Fruit fly (Drosophila melanogaster) whole organism, embryonic: ENCODE measurements around the gene CG40472.
"Not testable (repeated sequence)": the region's sequence is repeated elsewhere in the genome, so short reads cannot be mapped to it uniquely, and the experiment has no call there.

ENCODE experiments used
- BEAF-32 ChIP-seq: fragments of 200-800 bp; sonication (Bioruptor generic); optimal IDR thresholded peaks from 3 replicates; lab custom pipeline; 2017; ENCODE audit warnings: missing biosample characterization, missing genetic modification characterization, mild to moderate bottlenecking, moderate library complexity, missing genetic modification reagents
- BtbVII ChIP-seq: fragments of 200-800 bp; sonication (Bioruptor generic); optimal IDR thresholded peaks from 3 replicates; lab custom pipeline; 2017; ENCODE audit warnings: missing biosample characterization, mild to moderate bottlenecking, missing genetic modification characterization
- CG1024 ChIP-seq: fragments of 200-800 bp; sonication (Bioruptor generic); IDR thresholded peaks from 2 replicates; pipeline ENCODE4 v1.3.6; 2022; ENCODE audit warnings: missing biosample characterization, missing genetic modification characterization
- CG11560 ChIP-seq: fragments of 200-800 bp; sonication (Bioruptor generic); IDR thresholded peaks from 3 replicates; pipeline ENCODE4 v1.3.6; 2022; ENCODE audit warnings: missing biosample characterization, missing genetic modification characterization
- CG13894 ChIP-seq: fragments of 200-800 bp; sonication (Bioruptor generic); optimal IDR thresholded peaks from 3 replicates; lab custom pipeline; 2018; ENCODE audit warnings: missing biosample characterization, mild to moderate bottlenecking, missing genetic modification characterization, moderate library complexity
- CG14710 ChIP-seq: fragments of 200-800 bp; sonication (Bioruptor generic); optimal IDR thresholded peaks from 3 replicates; lab custom pipeline; 2019; ENCODE audit warnings: missing biosample characterization, mild to moderate bottlenecking, missing genetic modification characterization, moderate library complexity
- CG1603 ChIP-seq: fragments of 200-800 bp; sonication (Bioruptor generic); optimal IDR thresholded peaks from 2 replicates; lab custom pipeline; 2019; ENCODE audit warnings: missing biosample characterization, mild to moderate bottlenecking, missing genetic modification characterization, moderate library complexity
- CG16779 ChIP-seq: fragments of 200-800 bp; sonication (Bioruptor generic); IDR thresholded peaks from 2 replicates; pipeline ENCODE4 v1.3.6; 2022; ENCODE audit warnings: missing biosample characterization, missing genetic modification characterization
- CG17612 ChIP-seq: fragments of 200-800 bp; sonication (Bioruptor generic); IDR thresholded peaks from 2 replicates; pipeline ENCODE4 v1.3.6; 2022; ENCODE audit warnings: missing biosample characterization, missing genetic modification characterization
- CG17802 ChIP-seq: fragments of 200-800 bp; sonication (Bioruptor generic); optimal IDR thresholded peaks from 2 replicates; lab custom pipeline; 2018; ENCODE audit warnings: missing biosample characterization, mild to moderate bottlenecking, missing genetic modification characterization, moderate library complexity
- CG1832 ChIP-seq: fragments of 200-800 bp; sonication (Bioruptor generic); optimal IDR thresholded peaks from 2 replicates; lab custom pipeline; 2017; ENCODE audit warnings: missing biosample characterization, mild to moderate bottlenecking, missing genetic modification characterization, inconsistent platforms
- CG2202 ChIP-seq: fragments of 200-800 bp; sonication (Bioruptor generic); optimal IDR thresholded peaks from 2 replicates; lab custom pipeline; 2018; ENCODE audit warnings: missing biosample characterization, mild to moderate bottlenecking, missing genetic modification characterization
- CG30020 ChIP-seq: fragments of 200-800 bp; optimal IDR thresholded peaks from 2 replicates; lab custom pipeline; 2019; ENCODE audit warnings: missing biosample characterization, mild to moderate bottlenecking, missing genetic modification characterization, moderate library complexity
- CG3065 ChIP-seq: fragments of 200-800 bp; sonication (Bioruptor generic); optimal IDR thresholded peaks from 2 replicates; lab custom pipeline; 2016; ENCODE audit warnings: missing biosample characterization, missing genetic modification characterization
- CG3838 ChIP-seq: fragments of 200-800 bp; sonication (Bioruptor generic); optimal IDR thresholded peaks from 3 replicates; lab custom pipeline; 2016; ENCODE audit warnings: missing biosample characterization, missing genetic modification characterization
- CG4404 ChIP-seq: fragments of 200-800 bp; sonication (Bioruptor generic); IDR thresholded peaks from 2 replicates; pipeline ENCODE4 v1.3.6; 2022; ENCODE audit warnings: missing biosample characterization, missing genetic modification characterization
- CG5180 ChIP-seq: fragments of 200-800 bp; sonication (Bioruptor generic); optimal IDR thresholded peaks from 3 replicates; lab custom pipeline; 2017; ENCODE audit warnings: missing biosample characterization, missing genetic modification characterization, mild to moderate bottlenecking, moderate library complexity, missing genetic modification reagents
- CG6813 ChIP-seq: fragments of 200-800 bp; sonication (Bioruptor generic); optimal IDR thresholded peaks from 2 replicates; lab custom pipeline; 2017; ENCODE audit warnings: missing biosample characterization, missing genetic modification characterization, mild to moderate bottlenecking, moderate library complexity, missing genetic modification reagents
- CG7357 ChIP-seq: fragments of 200-800 bp; sonication (Bioruptor generic); IDR thresholded peaks from 3 replicates; pipeline ENCODE4 v1.3.6; 2022; ENCODE audit warnings: missing biosample characterization, missing genetic modification characterization
- CG7963 ChIP-seq: fragments of 200-800 bp; sonication (Bioruptor generic); IDR thresholded peaks from 3 replicates; pipeline ENCODE4 v1.3.6; 2022; ENCODE audit warnings: missing biosample characterization, missing genetic modification characterization; ENCODE audit not compliant: partially characterized antibody
- CkIIα-i1 ChIP-seq: fragments of 200-800 bp; sonication (Bioruptor generic); IDR thresholded peaks from 2 replicates; pipeline ENCODE4 v1.3.6; 2022; ENCODE audit warnings: missing biosample characterization, missing genetic modification characterization
- Dref ChIP-seq: fragments of 200-800 bp; sonication (Bioruptor generic); IDR thresholded peaks from 2 replicates; pipeline ENCODE4 v1.3.6; 2022; ENCODE audit warnings: missing biosample characterization, missing genetic modification characterization
- Ets65A ChIP-seq: fragments of 200-800 bp; sonication (Bioruptor generic); peaks from one replicate; lab custom pipeline; 2016; ENCODE audit warnings: missing biosample characterization, missing genetic modification characterization
- HLH4C ChIP-seq: fragments of 200-800 bp; sonication (Bioruptor generic); IDR thresholded peaks from 3 replicates; pipeline ENCODE4 v1.3.6; 2022; ENCODE audit warnings: missing biosample characterization, missing genetic modification characterization; ENCODE audit not compliant: partially characterized antibody
- Lhr ChIP-seq: fragments of 200-800 bp; sonication (Bioruptor generic); optimal IDR thresholded peaks from 3 replicates; lab custom pipeline; 2017; ENCODE audit warnings: mild to moderate bottlenecking, missing biosample characterization, missing genetic modification reagents, missing genetic modification characterization
- Lpt ChIP-seq: fragments of >200 bp; optimal IDR thresholded peaks from 2 replicates; lab custom pipeline; 2018; ENCODE audit warnings: missing biosample characterization, missing genetic modification characterization
- Mrtf ChIP-seq: fragments of 200-800 bp; sonication (Bioruptor generic); IDR thresholded peaks from 3 replicates; pipeline ENCODE4 v1.3.6; 2022; ENCODE audit warnings: missing biosample characterization, missing genetic modification characterization
- Nf-YB ChIP-seq: fragments of 200-800 bp; sonication (Bioruptor generic); optimal IDR thresholded peaks from 3 replicates; lab custom pipeline; 2019; ENCODE audit warnings: missing biosample characterization, mild to moderate bottlenecking, missing genetic modification characterization, moderate library complexity
- Ptx1 ChIP-seq: fragments of 200-800 bp; sonication (Bioruptor generic); IDR thresholded peaks from 2 replicates; pipeline ENCODE4 v1.3.6; 2022; ENCODE audit warnings: missing biosample characterization, missing genetic modification characterization
- Trl ChIP-seq, 3 experiments: fragments of >200 bp in 2 of 3; fragments of 200-800 bp in 1 of 3; sonication (Bioruptor generic) in 1 of 3; optimal IDR thresholded peaks; 2 replicates in 1 of 3; 3 replicates in 2 of 3; lab custom pipeline; 2016 to 2017; ENCODE audit warnings: missing biosample characterization in 1 of 3, missing genetic modification characterization in 1 of 3
- disco-r ChIP-seq: fragments of 200-800 bp; sonication (Bioruptor generic); optimal IDR thresholded peaks from 2 replicates; lab custom pipeline; 2016; ENCODE audit warnings: missing biosample characterization, missing genetic modification characterization
- ems ChIP-seq: fragments of 200-800 bp; sonication (Bioruptor generic); optimal IDR thresholded peaks from 3 replicates; lab custom pipeline; 2016; ENCODE audit warnings: missing biosample characterization, missing genetic modification characterization
- fd96Cb ChIP-seq: fragments of 200-800 bp; sonication (Bioruptor generic); optimal IDR thresholded peaks from 2 replicates; lab custom pipeline; 2018; ENCODE audit warnings: missing biosample characterization, mild to moderate bottlenecking, missing genetic modification characterization, moderate library complexity
- hb ChIP-seq: fragments of 200-800 bp; sonication (Bioruptor generic); IDR thresholded peaks from 3 replicates; pipeline ENCODE4 v1.3.6; 2022; ENCODE audit warnings: missing biosample characterization, missing genetic modification characterization; ENCODE audit not compliant: partially characterized antibody
- nerfin-2 ChIP-seq: fragments of 200-800 bp; sonication (Bioruptor generic); IDR thresholded peaks from 2 replicates; pipeline ENCODE4 v1.3.6; 2022; ENCODE audit warnings: missing biosample characterization, missing genetic modification characterization; ENCODE audit not compliant: partially characterized antibody
- pnt ChIP-seq: fragments of 200-800 bp; sonication (Bioruptor generic); optimal IDR thresholded peaks from 3 replicates; lab custom pipeline; 2016; ENCODE audit warnings: missing biosample characterization, missing genetic modification characterization
- row ChIP-seq: fragments of 200-800 bp; sonication (Bioruptor generic); IDR thresholded peaks from 3 replicates; pipeline ENCODE4 v1.3.6; 2022; ENCODE audit warnings: missing biosample characterization, missing genetic modification characterization
- sens ChIP-seq: fragments of 200-800 bp; sonication (Bioruptor generic); peaks from one replicate; lab custom pipeline; 2016; ENCODE audit warnings: missing biosample characterization, missing genetic modification characterization
- ssp ChIP-seq: fragments of 200-800 bp; sonication (Bioruptor generic); IDR thresholded peaks from 2 replicates; pipeline ENCODE4 v1.3.6; 2022; ENCODE audit warnings: missing biosample characterization, missing genetic modification characterization
- tx ChIP-seq: fragments of 200-800 bp; sonication (Bioruptor generic); optimal IDR thresholded peaks from 2 replicates; lab custom pipeline; 2016; ENCODE audit warnings: missing biosample characterization, missing genetic modification characterization
- zfh1 ChIP-seq: fragments of 200-800 bp; sonication (Bioruptor generic); IDR thresholded peaks from 3 replicates; pipeline ENCODE4 v1.3.6; 2022; ENCODE audit warnings: missing biosample characterization, missing genetic modification characterization

CG40472 gene

DNA sequence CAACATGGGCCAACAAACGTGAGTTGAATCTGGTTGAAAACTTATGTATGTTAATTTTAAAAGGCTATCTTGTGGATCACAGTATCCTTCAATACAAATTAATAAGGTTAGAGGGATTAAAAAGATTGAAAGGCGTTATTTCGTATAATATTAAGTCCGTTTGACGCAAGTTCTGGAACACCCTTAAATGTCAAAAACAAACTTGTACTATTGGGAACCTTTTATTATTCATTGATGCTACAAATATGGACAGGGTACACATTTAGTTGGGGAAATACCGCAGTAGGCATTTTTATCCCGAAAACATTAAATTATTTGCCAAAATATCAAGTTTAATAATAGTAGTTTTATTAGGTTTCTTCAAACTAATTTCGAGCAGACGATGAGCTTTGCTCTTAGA lies at the start of gene CG40472:
TSS of gene CG40472 (plus strand) at position 249 of the 400 bp plus-strand sequence.
- TF ChIP-seq CkIIα-i1 (GFP tag; lab: Robert Waterston, UW) (no peak), row (GFP tag; lab: Robert Waterston, UW) (peak; percentile 73; the same call in 2 of the 3 replicates), CG1603 (tag; lab: Kevin White, UChicago) (peak; percentile 88), ems (GFP tag; lab: Kevin White, UChicago) (no peak), CG17802 (tag; lab: Kevin White, UChicago) (peak; percentile 97), CG3065 (GFP tag; lab: Kevin White, UChicago) (no peak), Nf-YB (GFP tag; lab: Kevin White, UChicago) (no peak), ssp (peak; percentile 97), CG7357 (peak; percentile 92), Ets65A (GFP tag; lab: Kevin White, UChicago) (peak; percentile 17), CG30020 (tag; lab: Kevin White, UChicago) (peak; percentile 91), nerfin-2 (GFP tag; lab: Robert Waterston, UW) (no peak), CG17612 (GFP tag; lab: Robert Waterston, UW) (no peak), CG6813 (no peak), CG1024 (GFP tag; lab: Robert Waterston, UW) (peak; percentile 97), CG2202 (tag; lab: Kevin White, UChicago) (no peak), Lpt (GFP tag; lab: Kevin White, UChicago) (no peak), tx (GFP tag; lab: Kevin White, UChicago) (no peak), CG13894 (tag; lab: Kevin White, UChicago) (no peak), CG16779 (GFP tag; lab: Robert Waterston, UW) (no peak), fd96Cb (tag; lab: Kevin White, UChicago) (no peak)

DNA sequence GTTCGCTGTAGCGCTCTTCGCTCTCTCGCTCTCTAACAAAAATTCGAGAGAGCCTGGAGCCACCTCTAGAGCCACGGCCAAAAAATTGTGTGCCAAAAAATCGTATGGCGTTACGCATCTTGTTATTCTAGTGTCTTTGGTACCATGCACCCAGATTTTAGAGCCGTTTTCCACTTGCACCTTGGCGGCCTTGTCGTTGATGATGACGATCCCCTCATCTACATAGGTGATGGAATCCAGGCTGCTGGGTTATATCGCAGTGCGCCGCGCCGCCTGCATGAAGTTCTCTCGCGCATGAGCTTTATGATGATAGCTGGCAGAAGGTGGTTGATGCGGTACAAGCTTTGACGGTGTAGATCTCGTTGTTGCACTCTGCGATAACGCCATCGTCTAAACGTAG lies 2.4 kb downstream of the CG40472 start:
- TF ChIP-seq HLH4C (GFP tag; lab: Robert Waterston, UW) (peak; percentile 34; the same call in 2 of the 3 replicates), Ets65A (GFP tag; lab: Kevin White, UChicago) (peak; percentile 9), CG1024 (GFP tag; lab: Robert Waterston, UW) (peak; percentile 9; the same call in 1 of the 2 replicates), Ptx1 (GFP tag; lab: Robert Waterston, UW) (0 out of 2 replicates have a peak, but pooled peaks have one; percentile 21), CG7963 (GFP tag; lab: Robert Waterston, UW) (peak; percentile 54; the same call in 1 of the 3 replicates), hb (GFP tag; lab: Robert Waterston, UW) (peak; percentile 46; the same call in 2 of the 3 replicates), CG11560 (tag; lab: Robert Waterston, UW) (0 out of 3 replicates have a peak, but pooled peaks have one; percentile 56), CG7357 (peak; percentile 53; the same call in 2 of the 3 replicates), Trl (optimal IDR thresholded peaks at IDR 0.05; lab: Kevin White, UChicago) (peak in 1 of 2 experiments; percentile 7), ssp (peak; percentile 50; the same call in 1 of the 2 replicates), CG4404 (GFP tag; lab: Robert Waterston, UW) (peak; percentile 23; the same call in 1 of the 2 replicates)
- not testable (repeated sequence) for TF ChIP-seq Trl (GFP tag; optimal IDR thresholded peaks at IDR 0.05; lab: Kevin White, UChicago)

dm6 chr3L:24974970-24975369 lies 48.0 kb downstream of the CG40472 start:
- TF ChIP-seq CG14710 (tag; lab: Kevin White, UChicago) (peak; percentile 14), Mrtf (GFP tag; lab: Robert Waterston, UW) (no peak), BtbVII (no peak), BEAF-32 (GFP tag; lab: Kevin White, UChicago) (peak; percentile 34), disco-r (no peak), pnt (GFP tag; lab: Kevin White, UChicago) (no peak), CG3838 (no peak), CG1024 (GFP tag; lab: Robert Waterston, UW) (peak; percentile 58; the same call in 1 of the 2 replicates), Dref (GFP tag; lab: Robert Waterston, UW) (peak; percentile 44; the same call in 1 of the 2 replicates), Ets65A (GFP tag; lab: Kevin White, UChicago) (peak; percentile 31), CG17802 (tag; lab: Kevin White, UChicago) (peak; percentile 76), zfh1 (no peak), sens (GFP tag; lab: Kevin White, UChicago) (peak; percentile 31), ssp (peak; percentile 75), Lhr (GFP tag; lab: Kevin White, UChicago) (peak; percentile 11), CG1832 (GFP tag; lab: Kevin White, UChicago) (no peak), CG30020 (tag; lab: Kevin White, UChicago) (peak; percentile 91), CG5180 (GFP tag; lab: Kevin White, UChicago) (no peak), row (GFP tag; lab: Robert Waterston, UW) (peak; percentile 29; the same call in 2 of the 3 replicates), CG1603 (tag; lab: Kevin White, UChicago) (peak; percentile 56)
